Fruit fly (Drosophila melanogaster) whole organism, embryonic: Measurements from ENCODE around the gene CG2129.

Experiments used
- CG13775 ChIP-seq: fragments of 200-800 bp; sonication (Bioruptor generic); optimal IDR thresholded peaks from 3 replicates; lab custom pipeline; 2017; ENCODE audit warnings: missing biosample characterization, mild to moderate bottlenecking, missing genetic modification characterization
- CHES-1-like ChIP-seq: fragments of 200-800 bp; sonication (Bioruptor generic); optimal IDR thresholded peaks from 2 replicates; lab custom pipeline; 2016; ENCODE audit warnings: missing biosample characterization, missing genetic modification characterization
- Elba2 ChIP-seq: fragments of 200-800 bp; sonication (Bioruptor generic); optimal IDR thresholded peaks from 3 replicates; lab custom pipeline; 2016; ENCODE audit warnings: missing biosample characterization, missing genetic modification characterization
- Nf-YA ChIP-seq: fragments of 200-800 bp; sonication (Bioruptor generic); IDR thresholded peaks from 2 replicates; pipeline ENCODE4 v1.3.6; 2022; ENCODE audit warnings: missing biosample characterization, missing genetic modification characterization
- Trl ChIP-seq, 3 experiments: fragments of >200 bp in 2 of 3; fragments of 200-800 bp in 1 of 3; sonication (Bioruptor generic) in 1 of 3; optimal IDR thresholded peaks; 2 replicates in 1 of 3; 3 replicates in 2 of 3; lab custom pipeline; 2016 to 2017; ENCODE audit warnings: missing biosample characterization in 1 of 3, missing genetic modification characterization in 1 of 3
- exex ChIP-seq: fragments of 200-800 bp; sonication (Bioruptor generic); optimal IDR thresholded peaks from 4 replicates; lab custom pipeline; 2018; ENCODE audit warnings: missing biosample characterization, mild to moderate bottlenecking, missing genetic modification characterization, moderate library complexity
- fd64A ChIP-seq: fragments of 200-800 bp; sonication (Bioruptor generic); optimal IDR thresholded peaks from 3 replicates; lab custom pipeline; 2018; ENCODE audit warnings: missing biosample characterization, mild to moderate bottlenecking, missing genetic modification characterization
- onecut ChIP-seq: fragments of 200-800 bp; sonication (Bioruptor generic); IDR thresholded peaks from 2 replicates; pipeline ENCODE4 v1.3.6; 2022; ENCODE audit warnings: missing biosample characterization, missing genetic modification characterization
- run ChIP-seq: fragments of 200-800 bp; sonication (Bioruptor generic); optimal IDR thresholded peaks from 3 replicates; lab custom pipeline; 2018; ENCODE audit warnings: missing biosample characterization, mild to moderate bottlenecking, missing genetic modification characterization
- usp ChIP-seq: fragments of >200 bp; optimal IDR thresholded peaks from 2 replicates; lab custom pipeline; 2017; ENCODE audit warnings: missing biosample characterization, missing genetic modification characterization

DNA sequence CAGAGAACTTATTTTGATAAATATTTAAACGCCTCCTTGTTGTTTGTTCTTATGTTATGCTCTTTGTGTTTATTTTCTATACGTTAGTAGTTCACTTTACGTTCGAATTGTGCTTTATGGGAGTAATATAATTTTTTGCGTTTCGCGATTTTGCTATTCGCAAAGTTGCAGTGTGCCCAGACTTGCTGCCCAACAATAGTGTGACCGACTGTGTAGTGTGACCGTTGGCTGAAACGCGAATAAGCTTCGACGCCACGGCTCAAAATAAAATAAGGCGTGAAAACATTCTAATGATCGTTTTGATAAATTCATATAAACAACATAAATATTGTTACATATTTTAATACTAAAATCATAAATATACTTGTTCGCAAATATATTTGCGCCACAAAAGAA lies 3.6 kb upstream of the CG2129 start, which contains the start of gene Smox:
- no peak for TF ChIP-seq onecut (GFP tag; lab: Robert Waterston, UW)
- no peak for TF ChIP-seq CG13775
- TF ChIP-seq Nf-YA: no peak
- no peak for TF ChIP-seq fd64A (GFP tag; lab: Kevin White, UChicago)
- no peak for TF ChIP-seq CHES-1-like (GFP tag; lab: Kevin White, UChicago)
- TF ChIP-seq Trl (optimal IDR thresholded peaks at IDR 0.05; lab: Kevin White, UChicago): no peak
- TF ChIP-seq Trl (GFP tag; optimal IDR thresholded peaks at IDR 0.05; lab: Kevin White, UChicago): no peak
- TF ChIP-seq Elba2 (GFP tag; lab: Kevin White, UChicago): peak; percentile 28
- TF ChIP-seq usp (GFP tag; lab: Kevin White, UChicago): no peak
- no peak for TF ChIP-seq exex (tag; lab: Kevin White, UChicago)
- TF ChIP-seq run (tag; lab: Kevin White, UChicago): no peak
